Fruit fly (Drosophila melanogaster) whole organism, embryonic: ENCODE data around the gene Eip75B.
A peak's percentile ranks its signal among the peaks of the same experiment; 100 is the strongest.

Experiments used
- Antp ChIP-seq: fragments of 200-800 bp; sonication (Bioruptor generic); optimal IDR thresholded peaks from 3 replicates; lab custom pipeline; 2016; ENCODE audit warnings: missing biosample characterization, missing genetic modification characterization
- Atf-2 ChIP-seq: fragments of 200-800 bp; sonication (Bioruptor generic); optimal IDR thresholded peaks from 2 replicates; lab custom pipeline; 2016; ENCODE audit warnings: missing biosample characterization, missing genetic modification characterization
- B-H1 ChIP-seq: fragments of 200-800 bp; sonication (Bioruptor generic); IDR thresholded peaks from 3 replicates; pipeline ENCODE4 v1.3.6; 2022; ENCODE audit warnings: missing biosample characterization, missing genetic modification characterization
- BtbVII ChIP-seq: fragments of 200-800 bp; sonication (Bioruptor generic); optimal IDR thresholded peaks from 3 replicates; lab custom pipeline; 2017; ENCODE audit warnings: missing biosample characterization, mild to moderate bottlenecking, missing genetic modification characterization
- CG10267 ChIP-seq: fragments of 200-800 bp; sonication (Bioruptor generic); optimal IDR thresholded peaks from 2 replicates; lab custom pipeline; 2018; ENCODE audit warnings: missing biosample characterization, mild to moderate bottlenecking, missing genetic modification characterization, moderate library complexity
- CG11247 ChIP-seq: fragments of 200-800 bp; sonication (Bioruptor generic); IDR thresholded peaks from 2 replicates; pipeline ENCODE4 v1.3.6; 2022; ENCODE audit warnings: missing biosample characterization, missing genetic modification characterization
- CG11456 ChIP-seq: fragments of 200-800 bp; sonication (Bioruptor generic); IDR thresholded peaks from 3 replicates; pipeline ENCODE4 v1.3.6; 2022; ENCODE audit warnings: missing biosample characterization, missing genetic modification characterization
- CG12391 ChIP-seq: fragments of 200-800 bp; sonication (Bioruptor generic); optimal IDR thresholded peaks from 3 replicates; lab custom pipeline; 2018; ENCODE audit warnings: missing biosample characterization, mild to moderate bottlenecking, missing genetic modification characterization, moderate library complexity
- CG14014 ChIP-seq: fragments of 200-800 bp; sonication (Bioruptor generic); IDR thresholded peaks from 2 replicates; pipeline ENCODE4 v1.3.6; 2022; ENCODE audit warnings: missing biosample characterization, missing genetic modification characterization
- CG15601 ChIP-seq: fragments of 200-800 bp; sonication (Bioruptor generic); optimal IDR thresholded peaks from 3 replicates; lab custom pipeline; 2019; ENCODE audit warnings: missing biosample characterization, mild to moderate bottlenecking, missing genetic modification characterization, moderate library complexity
- CG1602 ChIP-seq: fragments of 200-800 bp; sonication (Bioruptor generic); optimal IDR thresholded peaks from 3 replicates; lab custom pipeline; 2016; ENCODE audit warnings: missing biosample characterization, missing genetic modification characterization
- CG16815 ChIP-seq: fragments of 200-800 bp; sonication (Bioruptor generic); optimal IDR thresholded peaks from 3 replicates; lab custom pipeline; 2017; ENCODE audit warnings: missing biosample characterization, mild to moderate bottlenecking, missing genetic modification characterization
- CG17829 ChIP-seq: fragments of 200-800 bp; optimal IDR thresholded peaks from 2 replicates; lab custom pipeline; 2019; ENCODE audit warnings: missing biosample characterization, mild to moderate bottlenecking, missing genetic modification characterization, moderate library complexity
- CG2678 ChIP-seq: fragments of 200-800 bp; sonication (Bioruptor generic); optimal IDR thresholded peaks from 3 replicates; lab custom pipeline; 2019; ENCODE audit warnings: missing biosample characterization, mild to moderate bottlenecking, missing genetic modification characterization, moderate library complexity
- CG3065 ChIP-seq: fragments of 200-800 bp; sonication (Bioruptor generic); optimal IDR thresholded peaks from 2 replicates; lab custom pipeline; 2016; ENCODE audit warnings: missing biosample characterization, missing genetic modification characterization
- CG4854 ChIP-seq: fragments of 200-800 bp; sonication (Bioruptor generic); optimal IDR thresholded peaks from 2 replicates; lab custom pipeline; 2016; ENCODE audit warnings: missing biosample characterization, missing genetic modification characterization, inconsistent platforms
- CG6854 ChIP-seq: fragments of 200-800 bp; sonication (Bioruptor generic); optimal IDR thresholded peaks from 3 replicates; lab custom pipeline; 2017; ENCODE audit warnings: missing biosample characterization, mild to moderate bottlenecking, missing genetic modification characterization
- CG7786 ChIP-seq: fragments of 200-800 bp; sonication (Bioruptor generic); optimal IDR thresholded peaks from 2 replicates; lab custom pipeline; 2016; ENCODE audit warnings: missing biosample characterization, missing genetic modification characterization
- Camta ChIP-seq: fragments of 200-800 bp; sonication (Bioruptor generic); optimal IDR thresholded peaks from 2 replicates; lab custom pipeline; 2016; ENCODE audit warnings: missing biosample characterization, missing genetic modification characterization
- Deaf1 ChIP-seq: fragments of 200-800 bp; optimal IDR thresholded peaks from 3 replicates; lab custom pipeline; 2019; ENCODE audit warnings: missing biosample characterization, mild to moderate bottlenecking, missing genetic modification characterization, moderate library complexity
- Dll ChIP-seq: fragments of 200-800 bp; sonication (Bioruptor generic); IDR thresholded peaks from 4 replicates; pipeline ENCODE4 v1.3.6; 2022; ENCODE audit warnings: missing biosample characterization, missing genetic modification characterization; ENCODE audit not compliant: partially characterized antibody
- Dp ChIP-seq: fragments of 200-800 bp; sonication (Bioruptor generic); optimal IDR thresholded peaks from 2 replicates; lab custom pipeline; 2018; ENCODE audit warnings: missing biosample characterization, mild to moderate bottlenecking, missing genetic modification characterization, moderate library complexity
- Elba2 ChIP-seq: fragments of 200-800 bp; sonication (Bioruptor generic); optimal IDR thresholded peaks from 3 replicates; lab custom pipeline; 2016; ENCODE audit warnings: missing biosample characterization, missing genetic modification characterization
- Hey ChIP-seq: fragments of 200-800 bp; sonication (Bioruptor generic); optimal IDR thresholded peaks from 3 replicates; lab custom pipeline; 2018; ENCODE audit warnings: missing biosample characterization, mild to moderate bottlenecking, missing genetic modification characterization
- Hmr ChIP-seq: fragments of 200-800 bp; sonication (Bioruptor generic); optimal IDR thresholded peaks from 3 replicates; lab custom pipeline; 2017; ENCODE audit warnings: mild to moderate bottlenecking, missing biosample characterization, missing genetic modification reagents, missing genetic modification characterization
- Meics ChIP-seq: fragments of 200-800 bp; sonication (Bioruptor generic); optimal IDR thresholded peaks from 2 replicates; lab custom pipeline; 2017; ENCODE audit warnings: missing biosample characterization, mild to moderate bottlenecking, missing genetic modification characterization
- Mes4 ChIP-seq: fragments of 200-800 bp; sonication (Bioruptor generic); optimal IDR thresholded peaks from 2 replicates; lab custom pipeline; 2016; ENCODE audit warnings: missing biosample characterization, missing genetic modification characterization
- Myb ChIP-seq: fragments of 200-800 bp; sonication (Bioruptor generic); optimal IDR thresholded peaks from 2 replicates; lab custom pipeline; 2016; ENCODE audit warnings: missing biosample characterization, missing genetic modification characterization
- Nf-YC ChIP-seq: fragments of 200-800 bp; optimal IDR thresholded peaks from 3 replicates; lab custom pipeline; 2019; ENCODE audit warnings: missing biosample characterization, mild to moderate bottlenecking, missing genetic modification characterization, moderate library complexity
- Optix ChIP-seq: fragments of 200-800 bp; sonication (Bioruptor generic); IDR thresholded peaks from 3 replicates; pipeline ENCODE4 v1.3.6; 2022; ENCODE audit warnings: missing biosample characterization, missing genetic modification characterization
- PHDP ChIP-seq: fragments of 200-800 bp; sonication (Bioruptor generic); optimal IDR thresholded peaks from 3 replicates; lab custom pipeline; 2018; ENCODE audit warnings: missing biosample characterization, mild to moderate bottlenecking, missing genetic modification characterization, moderate library complexity
- Spps ChIP-seq: fragments of 200-800 bp; sonication (Bioruptor generic); optimal IDR thresholded peaks from 2 replicates; lab custom pipeline; 2018; ENCODE audit warnings: missing biosample characterization, mild to moderate bottlenecking, missing genetic modification characterization
- Stat92E ChIP-seq, 3 experiments: fragments of >200 bp in 2 of 3; fragments of 200-800 bp in 1 of 3; sonication (Bioruptor generic) in 1 of 3; optimal IDR thresholded peaks; 2 replicates each; lab custom pipeline; 2017 to 2019; ENCODE audit warnings: missing biosample characterization in 3 of 3, missing genetic modification characterization in 3 of 3, mild to moderate bottlenecking in 1 of 3, moderate library complexity in 1 of 3
- Trl ChIP-seq, 3 experiments: fragments of >200 bp in 2 of 3; fragments of 200-800 bp in 1 of 3; sonication (Bioruptor generic) in 1 of 3; optimal IDR thresholded peaks; 2 replicates in 1 of 3; 3 replicates in 2 of 3; lab custom pipeline; 2016 to 2017; ENCODE audit warnings: missing biosample characterization in 1 of 3, missing genetic modification characterization in 1 of 3
- Xrp1 ChIP-seq: fragments of 200-800 bp; sonication (Bioruptor generic); IDR thresholded peaks from 2 replicates; pipeline ENCODE4 v1.3.6; 2022; ENCODE audit warnings: missing biosample characterization, missing genetic modification characterization
- YL-1 ChIP-seq: fragments of 200-800 bp; sonication (Bioruptor generic); optimal IDR thresholded peaks from 3 replicates; lab custom pipeline; 2017; ENCODE audit warnings: missing biosample characterization, mild to moderate bottlenecking, missing genetic modification characterization
- ap ChIP-seq: fragments of 200-800 bp; sonication (Bioruptor generic); IDR thresholded peaks from 2 replicates; pipeline ENCODE4 v1.3.6; 2022; ENCODE audit warnings: missing biosample characterization, missing genetic modification characterization
- cad ChIP-seq: fragments of >200 bp; optimal IDR thresholded peaks from 2 replicates; lab custom pipeline; 2017; ENCODE audit warnings: missing biosample characterization, missing genetic modification characterization
- corto ChIP-seq: fragments of 200-800 bp; sonication (Bioruptor generic); optimal IDR thresholded peaks from 2 replicates; lab custom pipeline; 2016; ENCODE audit warnings: missing biosample characterization, mild to moderate bottlenecking, missing genetic modification characterization, moderate library complexity
- dmrt99B ChIP-seq: fragments of 200-800 bp; sonication (Bioruptor generic); optimal IDR thresholded peaks from 2 replicates; lab custom pipeline; 2018; ENCODE audit warnings: missing biosample characterization, mild to moderate bottlenecking, missing genetic modification characterization, moderate library complexity
- fd96Cb ChIP-seq: fragments of 200-800 bp; sonication (Bioruptor generic); optimal IDR thresholded peaks from 2 replicates; lab custom pipeline; 2018; ENCODE audit warnings: missing biosample characterization, mild to moderate bottlenecking, missing genetic modification characterization, moderate library complexity
- h ChIP-seq: fragments of >200 bp; optimal IDR thresholded peaks from 2 replicates; lab custom pipeline; 2017
- kay ChIP-seq: fragments of 200-800 bp; sonication (Bioruptor generic); optimal IDR thresholded peaks from 2 replicates; lab custom pipeline; 2016; ENCODE audit warnings: missing biosample characterization, missing genetic modification characterization
- knrl ChIP-seq: fragments of 200-800 bp; sonication (Bioruptor generic); IDR thresholded peaks from 3 replicates; pipeline ENCODE4 v1.3.6; 2022; ENCODE audit warnings: missing biosample characterization, missing genetic modification characterization; ENCODE audit not compliant: partially characterized antibody
- psq ChIP-seq: fragments of 200-800 bp; sonication (Bioruptor generic); optimal IDR thresholded peaks from 2 replicates; lab custom pipeline; 2017; ENCODE audit warnings: missing biosample characterization, missing genetic modification characterization
- salm ChIP-seq: fragments of 200-800 bp; sonication (Bioruptor generic); optimal IDR thresholded peaks from 2 replicates; lab custom pipeline; 2018; ENCODE audit warnings: missing biosample characterization, mild to moderate bottlenecking, missing genetic modification characterization
- ssp ChIP-seq: fragments of 200-800 bp; sonication (Bioruptor generic); IDR thresholded peaks from 2 replicates; pipeline ENCODE4 v1.3.6; 2022; ENCODE audit warnings: missing biosample characterization, missing genetic modification characterization
- zf30C ChIP-seq: fragments of 200-800 bp; sonication (Bioruptor generic); optimal IDR thresholded peaks from 3 replicates; lab custom pipeline; 2018; ENCODE audit warnings: missing biosample characterization, mild to moderate bottlenecking, missing genetic modification characterization

Gene Eip75B

DNA sequence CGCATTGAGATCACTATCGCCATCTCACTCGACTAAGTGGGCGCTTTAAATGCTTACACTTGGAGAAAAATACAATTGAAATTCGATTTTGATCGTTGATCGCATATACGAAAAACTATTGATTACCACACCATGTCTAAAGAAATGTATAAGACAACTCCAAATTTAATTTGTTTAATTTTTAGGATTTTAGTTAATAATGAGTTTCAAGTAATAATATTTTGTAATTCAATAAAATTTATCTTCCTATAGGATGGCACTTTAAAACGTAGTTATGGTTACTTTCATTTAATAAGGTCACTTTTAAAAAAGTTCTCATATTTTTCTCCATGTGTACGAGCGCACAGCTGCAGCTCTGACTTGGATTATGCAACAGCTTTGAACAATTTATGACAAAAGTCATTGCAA, 86.0 kb downstream of the Eip75B start (continued):
- peak; percentile 29 for TF ChIP-seq CG1602 (GFP tag; lab: Kevin White, UChicago)
- TF ChIP-seq Myb, result no peak
- TF ChIP-seq Mes4 (GFP tag; lab: Kevin White, UChicago), result no peak
- TF ChIP-seq CG11247 (GFP tag; lab: Robert Waterston, UW), result no peak
- peak; percentile 26 for TF ChIP-seq Spps (tag; lab: Kevin White, UChicago)
- no peak for TF ChIP-seq cad (GFP tag; lab: Kevin White, UChicago)
- peak; percentile 20 for TF ChIP-seq CG16815
- peak; percentile 62 for TF ChIP-seq dmrt99B (tag; lab: Kevin White, UChicago)
- TF ChIP-seq Hey (tag; lab: Kevin White, UChicago), result no peak
- TF ChIP-seq CG7786 (GFP tag; lab: Kevin White, UChicago), result no peak

DNA sequence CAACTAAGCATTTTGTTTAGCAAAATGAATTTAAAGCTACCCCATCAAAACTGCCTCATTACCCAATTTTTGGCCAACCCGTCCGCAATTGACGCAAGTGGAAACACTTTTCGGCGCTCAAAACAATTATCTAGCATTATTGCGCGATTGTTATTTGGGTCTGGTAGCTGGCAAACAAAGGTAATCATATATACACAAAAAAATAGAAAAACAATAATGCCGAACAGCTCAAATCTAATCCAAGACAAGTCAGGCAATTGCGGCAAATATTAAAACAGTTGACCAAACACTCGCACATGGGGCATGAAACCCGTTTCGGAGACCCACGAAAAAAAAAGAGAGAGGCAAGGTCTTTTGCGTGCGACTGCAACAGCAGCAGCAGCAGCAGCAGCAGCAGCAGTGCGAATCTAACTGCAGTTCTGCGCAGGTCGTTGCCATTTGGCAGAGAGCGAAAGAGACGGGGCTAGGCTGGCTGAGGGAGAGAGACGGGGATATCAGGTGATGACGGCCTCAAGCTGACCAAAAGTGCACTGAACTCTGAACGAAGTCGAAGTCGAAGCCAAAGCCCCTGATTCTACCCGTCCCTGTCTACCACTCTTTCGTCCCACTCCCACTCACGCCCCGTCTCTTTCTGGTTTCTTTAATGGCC, 86.8 kb downstream of the Eip75B start:
- TF ChIP-seq fd96Cb (tag; lab: Kevin White, UChicago) (no peak), h (lab: Kevin White, UChicago) (no peak), CG11456 (GFP tag; lab: Robert Waterston, UW) (no peak), Deaf1 (tag; lab: Kevin White, UChicago) (no peak), YL-1 (GFP tag; lab: Kevin White, UChicago) (no peak), CG12391 (tag; lab: Kevin White, UChicago) (no peak), Nf-YC (tag; lab: Kevin White, UChicago) (no peak), Xrp1 (GFP tag; lab: Robert Waterston, UW) (no peak), Dp (GFP tag; lab: Kevin White, UChicago) (no peak), CG4854 (GFP tag; lab: Kevin White, UChicago) (no peak), Camta (no peak), CG6854 (GFP tag; lab: Kevin White, UChicago) (peak; percentile 11), ap (GFP tag; lab: Robert Waterston, UW) (no peak), CG3065 (GFP tag; lab: Kevin White, UChicago) (no peak), Mes4 (GFP tag; lab: Kevin White, UChicago) (no peak), CG15601 (no peak), Spps (tag; lab: Kevin White, UChicago) (no peak), Elba2 (GFP tag; lab: Kevin White, UChicago) (no peak), CG14014 (GFP tag; lab: Robert Waterston, UW) (no peak), zf30C (no peak), Meics (GFP tag; lab: Kevin White, UChicago) (no peak), ssp (GFP tag; lab: Robert Waterston, UW) (no peak), corto (GFP tag; lab: Kevin White, UChicago) (no peak), knrl (no peak), BtbVII (GFP tag; lab: Kevin White, UChicago) (peak; percentile 7), Optix (GFP tag; lab: Robert Waterston, UW) (no peak), Myb (no peak), Dll (no peak), CG10267 (tag; lab: Kevin White, UChicago) (no peak), Trl (optimal IDR thresholded peaks at IDR 0.05; lab: Kevin White, UChicago) (no peak), Trl (GFP tag; optimal IDR thresholded peaks at IDR 0.05; lab: Kevin White, UChicago) (no peak), PHDP (tag; lab: Kevin White, UChicago) (peak; percentile 22), salm (tag; lab: Kevin White, UChicago) (no peak), CG17829 (tag; lab: Kevin White, UChicago) (no peak), Hmr (GFP tag; lab: Kevin White, UChicago) (peak; percentile 34), CG2678 (tag; lab: Kevin White, UChicago) (peak; percentile 18), kay (GFP tag; lab: Kevin White, UChicago) (no peak), psq (GFP tag; lab: Kevin White, UChicago) (no peak), Stat92E (GFP tag; optimal IDR thresholded peaks at IDR 0.05; lab: Kevin White, UChicago) (no peak), B-H1 (no peak), Atf-2 (GFP tag; lab: Kevin White, UChicago) (no peak), Antp (GFP tag; lab: Kevin White, UChicago) (no peak)
